Worm (Caenorhabditis elegans): Measurements from ENCODE around the gene srz-104.

Gene srz-104

DNA sequence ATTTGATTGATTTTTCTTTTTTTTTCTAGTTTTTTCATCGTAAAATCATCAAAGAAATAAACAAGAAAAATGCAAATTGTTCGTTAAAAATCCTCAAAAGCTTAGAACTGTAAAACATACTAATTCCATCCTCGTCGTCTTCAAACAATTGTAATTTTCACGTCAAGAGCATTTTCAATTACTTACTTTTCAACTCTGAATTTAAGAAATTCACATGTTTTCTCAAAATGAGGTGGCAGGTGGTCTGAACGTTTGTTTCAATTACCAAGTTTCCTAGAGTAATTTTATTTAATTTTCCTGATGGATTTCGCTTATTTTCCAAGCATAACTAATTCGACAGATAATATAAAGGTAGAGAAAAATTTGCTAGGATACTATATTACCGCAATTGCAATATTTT lies at the start of gene srz-104:
TSS of gene srz-104 (plus strand) at position 301 of the 400 bp plus-strand sequence.
- TF ChIP-seq ceh-83 (GFP tag; optimal IDR thresholded peaks at IDR 0.05): no peak
- TF ChIP-seq ham-2 (GFP tag; optimal IDR thresholded peaks at IDR 0.05): no peak
- no peak for TF ChIP-seq sem-2 (GFP tag; optimal IDR thresholded peaks at IDR 0.05)
- no peak for TF ChIP-seq pha-4 (tag; optimal IDR thresholded peaks at IDR 0.05)
- no peak for TF ChIP-seq mls-2 (tag; optimal IDR thresholded peaks at IDR 0.05)
- TF ChIP-seq lsy-2 (tag; optimal IDR thresholded peaks at IDR 0.05): no peak
- no peak for TF ChIP-seq elt-1 (tag; optimal IDR thresholded peaks at IDR 0.05; ENCODE audit: borderline replicate concordance, insufficient read depth)
- no peak for TF ChIP-seq flh-1 (GFP tag; optimal IDR thresholded peaks at IDR 0.05)
- no peak for TF ChIP-seq lin-13 (tag; optimal IDR thresholded peaks at IDR 0.05)
- no peak for TF ChIP-seq tbx-8 (GFP tag; optimal IDR thresholded peaks at IDR 0.05)
- no peak for TF ChIP-seq nhr-12 (tag; optimal IDR thresholded peaks at IDR 0.05)
- no peak for TF ChIP-seq zip-8 (tag; optimal IDR thresholded peaks at IDR 0.05)

ce11 chrIV:16277291-16277690 lies 46.2 kb upstream of the srz-104 start, which contains the start of gene F38C2.7:
F38C2.7 (minus strand) TSS chrIV:16277391.
- TF ChIP-seq cnd-1 (tag; optimal IDR thresholded peaks at IDR 0.05): no peak
- no peak for TF ChIP-seq lin-32 (GFP tag; optimal IDR thresholded peaks at IDR 0.05)
- TF ChIP-seq lsy-2 (tag; optimal IDR thresholded peaks at IDR 0.05): no peak
- TF ChIP-seq mab-5 (tag; optimal IDR thresholded peaks at IDR 0.05): no peak
- no peak for TF ChIP-seq snpc-4 (tag; optimal IDR thresholded peaks at IDR 0.05)
- no peak for TF ChIP-seq unc-120 (tag; optimal IDR thresholded peaks at IDR 0.05; ENCODE audit: poor library complexity, severe bottlenecking)
- no peak for TF ChIP-seq ceh-39 (tag; optimal IDR thresholded peaks at IDR 0.05)
- TF ChIP-seq ces-1 (GFP tag; optimal IDR thresholded peaks at IDR 0.05): no peak
- no peak for TF ChIP-seq sem-2 (GFP tag; optimal IDR thresholded peaks at IDR 0.05)
- TF ChIP-seq elt-3 (tag; optimal IDR thresholded peaks at IDR 0.05): no peak
- TF ChIP-seq unc-62 (GFP tag; optimal IDR thresholded peaks at IDR 0.05): no peak
- TF ChIP-seq flh-1 (GFP tag; optimal IDR thresholded peaks at IDR 0.05): no peak

DNA sequence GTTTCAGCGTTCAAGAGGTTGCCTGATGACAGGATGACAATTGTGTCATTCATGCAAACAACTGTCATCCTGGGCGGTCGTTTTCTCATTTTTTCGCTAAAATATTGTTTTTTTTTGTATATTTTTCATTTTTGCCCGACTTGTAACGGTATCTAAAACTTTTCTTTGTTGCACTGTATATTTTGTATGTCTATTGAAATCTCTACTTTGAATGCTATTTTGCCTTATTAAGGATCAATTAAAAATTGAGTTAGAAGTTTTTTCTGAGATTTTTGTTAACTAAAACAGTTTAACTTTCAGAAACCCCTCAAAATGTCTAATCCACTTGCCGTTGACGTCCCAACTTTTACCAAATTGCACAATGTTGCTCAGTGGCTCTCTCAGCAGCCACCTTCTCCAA lies 45.6 kb upstream of the srz-104 start, which contains the start of gene ccch-2:
TSS of gene ccch-2 (plus strand) at position 301 of the 400 bp plus-strand sequence.
- no peak for TF ChIP-seq ztf-11 (tag; optimal IDR thresholded peaks at IDR 0.05)
- TF ChIP-seq lin-13 (tag; optimal IDR thresholded peaks at IDR 0.05): no peak
- no peak for TF ChIP-seq unc-39 (tag; optimal IDR thresholded peaks at IDR 0.05)
- no peak for TF ChIP-seq unc-62 (GFP tag; optimal IDR thresholded peaks at IDR 0.05)
- TF ChIP-seq elt-3 (tag; optimal IDR thresholded peaks at IDR 0.05): no peak
- TF ChIP-seq snpc-4 (tag; optimal IDR thresholded peaks at IDR 0.05): no peak
- no peak for TF ChIP-seq mls-2 (tag; optimal IDR thresholded peaks at IDR 0.05)
- no peak for TF ChIP-seq nhr-237 (tag; optimal IDR thresholded peaks at IDR 0.05)
- TF ChIP-seq mep-1 (tag; optimal IDR thresholded peaks at IDR 0.05): no peak
- TF ChIP-seq drap-1 (GFP tag; optimal IDR thresholded peaks at IDR 0.05): no peak
- TF ChIP-seq nhr-28 (tag; optimal IDR thresholded peaks at IDR 0.05): no peak
- TF ChIP-seq nhr-2 (tag; optimal IDR thresholded peaks at IDR 0.05): no peak
- TF ChIP-seq elt-1 (tag; optimal IDR thresholded peaks at IDR 0.05; ENCODE audit: borderline replicate concordance, insufficient read depth): no peak
- no peak for TF ChIP-seq unc-120 (tag; optimal IDR thresholded peaks at IDR 0.05; ENCODE audit: poor library complexity, severe bottlenecking)
- no peak for TF ChIP-seq M03D4.4 (tag; optimal IDR thresholded peaks at IDR 0.05)
- TF ChIP-seq ces-1 (GFP tag; optimal IDR thresholded peaks at IDR 0.05): no peak
- TF ChIP-seq hlh-1 (tag; optimal IDR thresholded peaks at IDR 0.05): no peak

ce11 chrIV:16280614-16281013 lies 42.9 kb upstream of the srz-104 start, which contains the start of gene clec-191:
clec-191 (minus strand) TSS chrIV:16280714.
- no peak for TF ChIP-seq ceh-83 (GFP tag; optimal IDR thresholded peaks at IDR 0.05)
- no peak for TF ChIP-seq hlh-1 (tag; optimal IDR thresholded peaks at IDR 0.05)
- TF ChIP-seq snpc-4 (tag; optimal IDR thresholded peaks at IDR 0.05): no peak
- no peak for TF ChIP-seq unc-120 (tag; optimal IDR thresholded peaks at IDR 0.05; ENCODE audit: poor library complexity, severe bottlenecking)
- no peak for TF ChIP-seq ham-2 (GFP tag; optimal IDR thresholded peaks at IDR 0.05)
- no peak for TF ChIP-seq bed-3 (GFP tag; optimal IDR thresholded peaks at IDR 0.05)
- TF ChIP-seq unc-62 (GFP tag; optimal IDR thresholded peaks at IDR 0.05): no peak
- no peak for TF ChIP-seq nhr-237 (tag; optimal IDR thresholded peaks at IDR 0.05)

- no peak for TF ChIP-seq ztf-11 (tag; optimal IDR thresholded peaks at IDR 0.05)
- TF ChIP-seq ces-1 (GFP tag; optimal IDR thresholded peaks at IDR 0.05): no peak
- no peak for TF ChIP-seq nhr-12 (tag; optimal IDR thresholded peaks at IDR 0.05)
- no peak for TF ChIP-seq unc-62 (GFP tag; optimal IDR thresholded peaks at IDR 0.05)
- no peak for TF ChIP-seq nhr-28 (tag; optimal IDR thresholded peaks at IDR 0.05)
- TF ChIP-seq nhr-76 (tag; optimal IDR thresholded peaks at IDR 0.05): no peak
- TF ChIP-seq pha-4 (tag; optimal IDR thresholded peaks at IDR 0.05): no peak
- TF ChIP-seq mab-5 (tag; optimal IDR thresholded peaks at IDR 0.05): no peak
- TF ChIP-seq ceh-43 (GFP tag; optimal IDR thresholded peaks at IDR 0.05): no peak
- TF ChIP-seq zip-8 (tag; optimal IDR thresholded peaks at IDR 0.05): no peak
- TF ChIP-seq hlh-1 (tag; optimal IDR thresholded peaks at IDR 0.05): no peak
- TF ChIP-seq sptf-1 (tag; optimal IDR thresholded peaks at IDR 0.05): no peak
- TF ChIP-seq lin-13 (tag; optimal IDR thresholded peaks at IDR 0.05): no peak
These were observed 32.7 kb upstream of the srz-104 start, which contains the start of gene srz-75 for ce11 chrIV:16290745-16291144. srz-75 (minus strand) TSS chrIV:16290845.

Measured in whole organism, mixed stage, embryonic.